Fruit fly (Drosophila melanogaster) whole organism, embryonic: ENCODE data around the gene Lgr3.
A peak's percentile ranks its signal among the peaks of the same experiment; 100 is the strongest.

ENCODE experiments used
- Ada2b ChIP-seq: fragments of 200-800 bp; sonication (Bioruptor generic); IDR thresholded peaks from 2 replicates; pipeline ENCODE4 v1.3.6; 2022; ENCODE audit warnings: missing biosample characterization, missing genetic modification characterization
- Aef1 ChIP-seq: fragments of 200-800 bp; sonication (Bioruptor generic); IDR thresholded peaks from 3 replicates; pipeline ENCODE4 v1.3.6; 2022; ENCODE audit warnings: missing biosample characterization, missing genetic modification characterization
- Bteb2 ChIP-seq: fragments of 200-800 bp; sonication (Bioruptor generic); optimal IDR thresholded peaks from 2 replicates; lab custom pipeline; 2016; ENCODE audit warnings: missing biosample characterization, missing genetic modification characterization
- CG10321 ChIP-seq: fragments of 200-800 bp; sonication (Bioruptor generic); IDR thresholded peaks from 2 replicates; pipeline ENCODE4 v1.3.6; 2022; ENCODE audit warnings: missing biosample characterization, missing genetic modification characterization
- CG10366 ChIP-seq: fragments of 200-800 bp; sonication (Bioruptor generic); IDR thresholded peaks from 2 replicates; pipeline ENCODE4 v1.3.6; 2022; ENCODE audit warnings: missing biosample characterization, missing genetic modification characterization
- CG11560 ChIP-seq: fragments of 200-800 bp; sonication (Bioruptor generic); IDR thresholded peaks from 3 replicates; pipeline ENCODE4 v1.3.6; 2022; ENCODE audit warnings: missing biosample characterization, missing genetic modification characterization
- CG13287 ChIP-seq: fragments of 200-800 bp; sonication (Bioruptor generic); IDR thresholded peaks from 2 replicates; pipeline ENCODE4 v1.3.6; 2022; ENCODE audit warnings: missing biosample characterization, missing genetic modification characterization; ENCODE audit not compliant: partially characterized antibody
- CG13424 ChIP-seq: fragments of 200-800 bp; sonication (Bioruptor generic); optimal IDR thresholded peaks from 2 replicates; lab custom pipeline; 2019; ENCODE audit warnings: missing biosample characterization, mild to moderate bottlenecking, missing genetic modification characterization, moderate library complexity
- CG14014 ChIP-seq: fragments of 200-800 bp; sonication (Bioruptor generic); IDR thresholded peaks from 2 replicates; pipeline ENCODE4 v1.3.6; 2022; ENCODE audit warnings: missing biosample characterization, missing genetic modification characterization
- CG14965 ChIP-seq: fragments of 200-800 bp; sonication (Bioruptor generic); optimal IDR thresholded peaks from 2 replicates; lab custom pipeline; 2016; ENCODE audit warnings: missing biosample characterization, missing genetic modification characterization, borderline replicate concordance
- CG15601 ChIP-seq: fragments of 200-800 bp; sonication (Bioruptor generic); optimal IDR thresholded peaks from 3 replicates; lab custom pipeline; 2019; ENCODE audit warnings: missing biosample characterization, mild to moderate bottlenecking, missing genetic modification characterization, moderate library complexity
- CG15696 ChIP-seq: fragments of 200-800 bp; sonication (Bioruptor generic); optimal IDR thresholded peaks from 2 replicates; lab custom pipeline; 2019; ENCODE audit warnings: missing biosample characterization, mild to moderate bottlenecking, missing genetic modification characterization, moderate library complexity
- CG1602 ChIP-seq: fragments of 200-800 bp; sonication (Bioruptor generic); optimal IDR thresholded peaks from 3 replicates; lab custom pipeline; 2016; ENCODE audit warnings: missing biosample characterization, missing genetic modification characterization
- CG17829 ChIP-seq: fragments of 200-800 bp; optimal IDR thresholded peaks from 2 replicates; lab custom pipeline; 2019; ENCODE audit warnings: missing biosample characterization, mild to moderate bottlenecking, missing genetic modification characterization, moderate library complexity
- CG30431 ChIP-seq: fragments of 200-800 bp; sonication (Bioruptor generic); optimal IDR thresholded peaks from 2 replicates; lab custom pipeline; 2017; ENCODE audit warnings: missing biosample characterization, missing genetic modification characterization
- CG32532 ChIP-seq: fragments of 200-800 bp; sonication (Bioruptor generic); IDR thresholded peaks from 2 replicates; pipeline ENCODE4 v1.3.6; 2022; ENCODE audit warnings: missing biosample characterization, missing genetic modification characterization
- CG32772 ChIP-seq: fragments of 200-800 bp; sonication (Bioruptor generic); IDR thresholded peaks from 2 replicates; pipeline ENCODE4 v1.3.6; 2022; ENCODE audit warnings: missing biosample characterization, missing genetic modification characterization
- CG4282 ChIP-seq: fragments of 200-800 bp; sonication (Bioruptor generic); optimal IDR thresholded peaks from 2 replicates; lab custom pipeline; 2016; ENCODE audit warnings: missing biosample characterization, missing genetic modification characterization
- CG4328 ChIP-seq: fragments of 200-800 bp; sonication (Bioruptor generic); optimal IDR thresholded peaks from 3 replicates; lab custom pipeline; 2017; ENCODE audit warnings: missing biosample characterization, missing genetic modification reagents, missing genetic modification characterization
- CG4707 ChIP-seq: fragments of 200-800 bp; sonication (Bioruptor generic); optimal IDR thresholded peaks from 2 replicates; lab custom pipeline; 2018; ENCODE audit warnings: missing biosample characterization, mild to moderate bottlenecking, missing genetic modification characterization, moderate library complexity
- CG7987 ChIP-seq: fragments of 200-800 bp; sonication (Bioruptor generic); optimal IDR thresholded peaks from 2 replicates; lab custom pipeline; 2018; ENCODE audit warnings: missing biosample characterization, mild to moderate bottlenecking, missing genetic modification characterization, moderate library complexity
- CG8765 ChIP-seq: fragments of 200-800 bp; sonication (Bioruptor generic); IDR thresholded peaks from 2 replicates; pipeline ENCODE4 v1.3.6; 2022; ENCODE audit warnings: missing biosample characterization, missing genetic modification characterization
- Dp ChIP-seq: fragments of 200-800 bp; sonication (Bioruptor generic); optimal IDR thresholded peaks from 2 replicates; lab custom pipeline; 2018; ENCODE audit warnings: missing biosample characterization, mild to moderate bottlenecking, missing genetic modification characterization, moderate library complexity
- Hey ChIP-seq: fragments of 200-800 bp; sonication (Bioruptor generic); optimal IDR thresholded peaks from 3 replicates; lab custom pipeline; 2018; ENCODE audit warnings: missing biosample characterization, mild to moderate bottlenecking, missing genetic modification characterization
- Meics ChIP-seq: fragments of 200-800 bp; sonication (Bioruptor generic); optimal IDR thresholded peaks from 2 replicates; lab custom pipeline; 2017; ENCODE audit warnings: missing biosample characterization, mild to moderate bottlenecking, missing genetic modification characterization
- Pdp1 ChIP-seq, 2 experiments: fragments of 200-800 bp; sonication (Bioruptor generic); optimal IDR thresholded peaks; 3 replicates each; lab custom pipeline; 2016; ENCODE audit warnings: missing biosample characterization in 2 of 2, missing genetic modification characterization in 2 of 2, mild to moderate bottlenecking in 1 of 2, moderate library complexity in 1 of 2
- Scr ChIP-seq: fragments of 200-800 bp; sonication (Bioruptor generic); IDR thresholded peaks from 2 replicates; pipeline ENCODE4 v1.3.6; 2022; ENCODE audit warnings: missing biosample characterization, missing genetic modification characterization; ENCODE audit not compliant: partially characterized antibody
- Sry-δ ChIP-seq: fragments of 200-800 bp; sonication (Bioruptor generic); optimal IDR thresholded peaks from 2 replicates; lab custom pipeline; 2016; ENCODE audit warnings: missing biosample characterization, missing genetic modification characterization
- Xbp1 ChIP-seq: fragments of 200-800 bp; sonication (Bioruptor generic); optimal IDR thresholded peaks from 3 replicates; lab custom pipeline; 2016; ENCODE audit warnings: missing biosample characterization, mild to moderate bottlenecking, missing genetic modification characterization
- amos ChIP-seq: fragments of 200-800 bp; sonication (Bioruptor generic); IDR thresholded peaks from 2 replicates; pipeline ENCODE4 v1.3.6; 2022; ENCODE audit warnings: missing biosample characterization, missing genetic modification characterization; ENCODE audit not compliant: partially characterized antibody
- ap ChIP-seq: fragments of 200-800 bp; sonication (Bioruptor generic); IDR thresholded peaks from 2 replicates; pipeline ENCODE4 v1.3.6; 2022; ENCODE audit warnings: missing biosample characterization, missing genetic modification characterization
- ato ChIP-seq: fragments of 200-800 bp; sonication (Bioruptor generic); IDR thresholded peaks from 2 replicates; pipeline ENCODE4 v1.3.6; 2022; ENCODE audit warnings: missing biosample characterization, missing genetic modification characterization; ENCODE audit not compliant: partially characterized antibody
- bbx ChIP-seq: fragments of 200-800 bp; sonication (Bioruptor generic); IDR thresholded peaks from 2 replicates; pipeline ENCODE4 v1.3.6; 2022; ENCODE audit warnings: missing biosample characterization, missing genetic modification characterization; ENCODE audit not compliant: partially characterized antibody
- bigmax ChIP-seq: fragments of 200-800 bp; sonication (Bioruptor generic); optimal IDR thresholded peaks from 2 replicates; lab custom pipeline; 2018; ENCODE audit warnings: missing biosample characterization, mild to moderate bottlenecking, missing genetic modification characterization
- caup ChIP-seq: fragments of 200-800 bp; sonication (Bioruptor generic); optimal IDR thresholded peaks from 3 replicates; lab custom pipeline; 2017; ENCODE audit warnings: missing biosample characterization, mild to moderate bottlenecking, missing genetic modification characterization, moderate library complexity; ENCODE audit not compliant: severe bottlenecking
- dimm ChIP-seq: fragments of 200-800 bp; sonication (Bioruptor generic); IDR thresholded peaks from 2 replicates; pipeline ENCODE4 v1.3.6; 2022; ENCODE audit warnings: missing biosample characterization, missing genetic modification characterization
- dmrt99B ChIP-seq: fragments of 200-800 bp; sonication (Bioruptor generic); optimal IDR thresholded peaks from 2 replicates; lab custom pipeline; 2018; ENCODE audit warnings: missing biosample characterization, mild to moderate bottlenecking, missing genetic modification characterization, moderate library complexity
- dysf ChIP-seq: fragments of 200-800 bp; sonication (Bioruptor generic); IDR thresholded peaks from 3 replicates; pipeline ENCODE4 v1.3.6; 2022; ENCODE audit warnings: missing biosample characterization, missing genetic modification characterization
- ewg ChIP-seq: fragments of 200-800 bp; sonication (Bioruptor generic); optimal IDR thresholded peaks from 3 replicates; lab custom pipeline; 2017; ENCODE audit warnings: mild to moderate bottlenecking, missing biosample characterization, missing genetic modification reagents, missing genetic modification characterization
- fu2 ChIP-seq: fragments of 200-800 bp; sonication (Bioruptor generic); optimal IDR thresholded peaks from 2 replicates; lab custom pipeline; 2016; ENCODE audit warnings: missing biosample characterization, missing genetic modification characterization
- gce ChIP-seq: fragments of 200-800 bp; sonication (Bioruptor generic); IDR thresholded peaks from 3 replicates; pipeline ENCODE4 v1.3.6; 2022; ENCODE audit warnings: missing biosample characterization, missing genetic modification characterization
- hkb ChIP-seq, 2 experiments: fragments of 200-800 bp in 1 of 2; fragments of >200 bp in 1 of 2; sonication (Bioruptor generic) in 1 of 2; IDR thresholded peaks in 1 of 2; optimal IDR thresholded peaks in 1 of 2; 2 replicates each; pipeline versions ENCODE4 v1.3.6 to Lab custom; 2017 to 2022; ENCODE audit warnings: missing biosample characterization in 1 of 2, missing genetic modification characterization in 1 of 2
- lilli ChIP-seq: fragments of 200-800 bp; sonication (Bioruptor generic); optimal IDR thresholded peaks from 3 replicates; lab custom pipeline; 2016; ENCODE audit warnings: missing biosample characterization, missing genetic modification characterization
- sd ChIP-seq: fragments of 200-800 bp; sonication (Bioruptor generic); optimal IDR thresholded peaks from 3 replicates; lab custom pipeline; 2018; ENCODE audit warnings: missing biosample characterization, mild to moderate bottlenecking, missing genetic modification characterization, moderate library complexity
- ssp ChIP-seq: fragments of 200-800 bp; sonication (Bioruptor generic); IDR thresholded peaks from 2 replicates; pipeline ENCODE4 v1.3.6; 2022; ENCODE audit warnings: missing biosample characterization, missing genetic modification characterization
- zen ChIP-seq: fragments of 200-800 bp; sonication (Bioruptor generic); optimal IDR thresholded peaks from 3 replicates; lab custom pipeline; 2018; ENCODE audit warnings: missing biosample characterization, mild to moderate bottlenecking, missing genetic modification characterization, moderate library complexity
- zen2 ChIP-seq: fragments of 200-800 bp; sonication (Bioruptor generic); IDR thresholded peaks from 3 replicates; pipeline ENCODE4 v1.3.6; 2022; ENCODE audit warnings: missing biosample characterization, missing genetic modification characterization; ENCODE audit not compliant: partially characterized antibody
- zfh2 ChIP-seq: fragments of 200-800 bp; sonication (Bioruptor generic); optimal IDR thresholded peaks from 2 replicates; lab custom pipeline; 2016; ENCODE audit warnings: missing biosample characterization, missing genetic modification characterization

Gene Lgr3

dm6 chr3R:25647577-25648257, 17.9 kb upstream of the Lgr3 start (continued):
- TF ChIP-seq hkb (optimal IDR thresholded peaks at IDR 0.05; lab: Kevin White, UChicago) (no peak), hkb (GFP tag; IDR thresholded peaks at IDR 0.05; lab: Robert Waterston, UW) (peak; percentile 12; the same call in 1 of the 2 replicates), CG8765 (GFP tag; lab: Robert Waterston, UW) (no peak), CG15696 (tag; lab: Kevin White, UChicago) (no peak), CG4282 (GFP tag; lab: Kevin White, UChicago) (no peak), bigmax (GFP tag; lab: Kevin White, UChicago) (peak; percentile 44), amos (GFP tag; lab: Robert Waterston, UW) (peak; percentile 68), CG13287 (GFP tag; lab: Robert Waterston, UW) (peak; percentile 67), gce (GFP tag; lab: Robert Waterston, UW) (peak; percentile 16; the same call in 1 of the 3 replicates), CG32772 (peak; percentile 58; the same call in 1 of the 2 replicates), Hey (no peak), CG4707 (GFP tag; lab: Kevin White, UChicago) (peak; percentile 47), Aef1 (GFP tag; lab: Robert Waterston, UW) (no peak), CG14014 (GFP tag; lab: Robert Waterston, UW) (no peak; the same call in 1 of the 2 replicates), dmrt99B (tag; lab: Kevin White, UChicago) (no peak), CG14965 (GFP tag; lab: Kevin White, UChicago) (no peak), lilli (GFP tag; lab: Kevin White, UChicago) (no peak), ewg (GFP tag; lab: Kevin White, UChicago) (peak; percentile 70), CG11560 (tag; lab: Robert Waterston, UW) (no peak), CG10321 (GFP tag; lab: Robert Waterston, UW) (0 out of 2 replicates have a peak, but pooled peaks have one; percentile 28), CG1602 (GFP tag; lab: Kevin White, UChicago) (no peak), CG13424 (tag; lab: Kevin White, UChicago) (no peak), Bteb2 (GFP tag; lab: Kevin White, UChicago) (no peak), zfh2 (GFP tag; lab: Kevin White, UChicago) (no peak), CG10366 (GFP tag; lab: Robert Waterston, UW) (no peak), ap (GFP tag; lab: Robert Waterston, UW) (no peak), dimm (GFP tag; lab: Robert Waterston, UW) (no peak), Dp (GFP tag; lab: Kevin White, UChicago) (peak; percentile 4), fu2 (GFP tag; lab: Kevin White, UChicago) (no peak), CG15601 (tag; lab: Kevin White, UChicago) (peak; percentile 13), Meics (no peak), CG17829 (tag; lab: Kevin White, UChicago) (peak; percentile 36), Ada2b (GFP tag; lab: Robert Waterston, UW) (no peak), caup (GFP tag; lab: Kevin White, UChicago) (no peak), Pdp1 (GFP tag; optimal IDR thresholded peaks at IDR 0.05; lab: Kevin White, UChicago) (no peak), Sry-δ (GFP tag; lab: Kevin White, UChicago) (peak; percentile 69), CG7987 (GFP tag; lab: Kevin White, UChicago) (peak; percentile 7), CG4328 (GFP tag; lab: Kevin White, UChicago) (no peak), CG32532 (0 out of 2 replicates have a peak, but pooled peaks have one; percentile 11), dysf (GFP tag; lab: Robert Waterston, UW) (no peak), zen (peak; percentile 63), zen2 (GFP tag; lab: Robert Waterston, UW) (peak; percentile 65; the same call in 2 of the 3 replicates), Xbp1 (GFP tag; lab: Kevin White, UChicago) (peak; percentile 10), ato (GFP tag; lab: Robert Waterston, UW) (peak; percentile 91; the same call in 1 of the 2 replicates), sd (tag; lab: Kevin White, UChicago) (peak; percentile 5), ssp (GFP tag; lab: Robert Waterston, UW) (0 out of 2 replicates have a peak, but pooled peaks have one; percentile 27), Scr (GFP tag; lab: Robert Waterston, UW) (peak; percentile 67), CG30431 (GFP tag; lab: Kevin White, UChicago) (no peak), bbx (GFP tag; lab: Robert Waterston, UW) (peak; percentile 92)
